Fruit fly (Drosophila melanogaster): ENCODE data around the gene CG13786.

DNA sequence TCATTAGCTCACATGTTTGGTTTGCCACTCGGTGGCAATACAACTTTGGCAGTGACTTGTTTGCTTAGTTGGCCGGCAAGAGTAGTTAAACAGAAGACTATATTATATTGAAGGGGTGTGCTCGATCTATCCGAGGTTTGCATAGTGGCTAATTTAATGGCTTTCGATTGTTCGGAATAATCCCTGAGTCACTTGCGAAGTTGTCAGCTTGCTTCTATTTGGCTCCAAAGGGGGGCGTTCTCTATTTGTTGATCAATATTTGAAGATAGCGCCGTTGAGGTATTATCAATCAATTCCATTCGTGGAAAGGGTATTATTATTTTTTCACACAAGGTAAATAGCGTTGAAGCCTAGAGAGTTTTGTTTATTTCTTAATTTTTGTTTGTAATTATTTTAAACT lies 4.7 kb downstream of the CG13786 start:
- TF ChIP-seq sima (GFP tag; optimal IDR thresholded peaks at IDR 0.05), result no peak
- TF ChIP-seq Six4 (GFP tag; optimal IDR thresholded peaks at IDR 0.05), result no peak
- TF ChIP-seq CG13775 (GFP tag; optimal IDR thresholded peaks at IDR 0.05), result no peak
- TF ChIP-seq CG32532 (GFP tag; IDR thresholded peaks at IDR 0.05), result no peak
- TF ChIP-seq lmd (GFP tag; IDR thresholded peaks at IDR 0.05), result no peak
- TF ChIP-seq CG32767 (GFP tag; IDR thresholded peaks at IDR 0.05), result no peak
- TF ChIP-seq Hand (GFP tag; optimal IDR thresholded peaks at IDR 0.05), result no peak
- no peak for TF ChIP-seq gce (GFP tag; IDR thresholded peaks at IDR 0.05)
- TF ChIP-seq sug (tag; optimal IDR thresholded peaks at IDR 0.05), result no peak
- TF ChIP-seq rib (GFP tag; IDR thresholded peaks at IDR 0.05), result no peak
